Worm (Caenorhabditis elegans): ENCODE results near the gene str-38.

Gene str-38

ce11 chrV:15711898-15712297 is 20.2 kb downstream of the str-38 start, which contains the start of gene str-101:
TSS of gene str-101 (minus strand) at chrV:15711998.
- no peak for TF ChIP-seq Y67H2A.10 (GFP tag; conservative IDR thresholded peaks at IDR 0.05)
- no peak for TF ChIP-seq K12H6.12 (tag; optimal IDR thresholded peaks at IDR 0.05)
- no peak for TF ChIP-seq ztf-18 (tag; optimal IDR thresholded peaks at IDR 0.05)
- no peak for TF ChIP-seq hsf-1 (GFP tag; IDR thresholded peaks at IDR 0.05)
- no peak for TF ChIP-seq attf-3 (GFP tag; conservative IDR thresholded peaks at IDR 0.05)
- TF ChIP-seq nfyb-1 (GFP tag; IDR thresholded peaks at IDR 0.05) = no peak
- no peak for TF ChIP-seq B0261.1 (tag; optimal IDR thresholded peaks at IDR 0.05)
- TF ChIP-seq let-526 (GFP tag; IDR thresholded peaks at IDR 0.05) = no peak
- TF ChIP-seq cebp-1 (GFP tag; IDR thresholded peaks at IDR 0.05) = no peak
- no peak for TF ChIP-seq cebp-1 (tag; optimal IDR thresholded peaks at IDR 0.05)
- TF ChIP-seq sdz-38 (tag; optimal IDR thresholded peaks at IDR 0.05) = no peak
- TF ChIP-seq Y53F4B.3 (GFP tag; IDR thresholded peaks at IDR 0.05) = no peak
- TF ChIP-seq ceh-40 (GFP tag; IDR thresholded peaks at IDR 0.05) = no peak
- no peak for TF ChIP-seq ama-1 (optimal IDR thresholded peaks at IDR 0.05)
- TF ChIP-seq ama-1 (GFP tag; optimal IDR thresholded peaks at IDR 0.05) = no peak
- no peak for TF ChIP-seq fkh-3 (tag; optimal IDR thresholded peaks at IDR 0.05)

ce11 chrV:15710401-15710800 is 21.7 kb downstream of the str-38 start, which contains the start of gene Y6E2A.1:
TSS of gene Y6E2A.1 (minus strand) at chrV:15710501.
- TF ChIP-seq ceh-40 (GFP tag; IDR thresholded peaks at IDR 0.05) (no peak), F33H1.4 (GFP tag; IDR thresholded peaks at IDR 0.05) (no peak), F52B5.7 (tag; optimal IDR thresholded peaks at IDR 0.05) (no peak), hlh-26 (GFP tag; conservative IDR thresholded peaks at IDR 0.05) (no peak), dpl-1 (GFP tag; optimal IDR thresholded peaks at IDR 0.05) (no peak), somi-1 (GFP tag; optimal IDR thresholded peaks at IDR 0.05) (no peak), snpc-1.3 (tag; optimal IDR thresholded peaks at IDR 0.05; ENCODE audit: insufficient read depth) (no peak), ceh-79 (tag; optimal IDR thresholded peaks at IDR 0.05) (no peak), C17E4.6 (GFP tag; IDR thresholded peaks at IDR 0.05) (no peak), ztf-18 (tag; optimal IDR thresholded peaks at IDR 0.05) (no peak), madf-10 (tag; optimal IDR thresholded peaks at IDR 0.05) (no peak), ztf-25 (GFP tag; IDR thresholded peaks at IDR 0.05) (no peak), B0261.1 (tag; optimal IDR thresholded peaks at IDR 0.05) (no peak), attf-5 (GFP tag; optimal IDR thresholded peaks at IDR 0.05) (no peak), F23B12.7 (tag; optimal IDR thresholded peaks at IDR 0.05; ENCODE audit: insufficient read depth) (no peak), nfya-2 (GFP tag; IDR thresholded peaks at IDR 0.05) (no peak), hsf-1 (GFP tag; IDR thresholded peaks at IDR 0.05) (no peak)

ce11 chrV:15707982-15708381 is 24.1 kb downstream of the str-38 start:
- TF ChIP-seq somi-1 (GFP tag; optimal IDR thresholded peaks at IDR 0.05) = peak; percentile 27
- TF ChIP-seq F52B5.7 (tag; optimal IDR thresholded peaks at IDR 0.05) = no peak

- TF ChIP-seq B0261.1 (tag; optimal IDR thresholded peaks at IDR 0.05) = no peak
- no peak for TF ChIP-seq pbrm-1 (GFP tag; IDR thresholded peaks at IDR 0.05)
- TF ChIP-seq nhr-120 (GFP tag; IDR thresholded peaks at IDR 0.05) = no peak
- no peak for TF ChIP-seq lsl-1 (GFP tag; optimal IDR thresholded peaks at IDR 0.05)
- TF ChIP-seq zim-3 (tag; optimal IDR thresholded peaks at IDR 0.05) = no peak
- no peak for TF ChIP-seq fkh-3 (tag; optimal IDR thresholded peaks at IDR 0.05)
- TF ChIP-seq F57A8.1 (GFP tag; optimal IDR thresholded peaks at IDR 0.05) = no peak
- TF ChIP-seq let-526 (GFP tag; IDR thresholded peaks at IDR 0.05) = no peak
- no peak for TF ChIP-seq hmg-20 (GFP tag; IDR thresholded peaks at IDR 0.05)
These were observed 27.4 kb downstream of the str-38 start, which contains the start of gene twk-34 for ce11 chrV:15704745-15705144. TSS of gene twk-34 (plus strand) at chrV:15704960.
